Worm (Caenorhabditis elegans) whole organism, young adult: ENCODE results near the gene Y73F8A.5.
A peak's percentile ranks its signal among the peaks of the same experiment; 100 is the strongest.
"Not testable (repeated sequence)": the region's sequence is repeated elsewhere in the genome, so short reads cannot be mapped to it uniquely, and the experiment has no call there.

ENCODE experiments used
- B0261.1 ChIP-seq: sonication (generic microtip); optimal IDR thresholded peaks from 2 replicates; lab custom pipeline; 2016; ENCODE audit warnings: mild to moderate bottlenecking, missing genetic modification characterization, moderate library complexity, missing compliant biosample characterization
- F39B2.1 ChIP-seq: fragments of 200-800 bp; sonication (Bioruptor generic); IDR thresholded peaks from 2 replicates; pipeline ENCODE4 v1.3.6; 2022; ENCODE audit warnings: missing genetic modification reagents, missing genetic modification characterization, missing compliant biosample characterization
- F49E8.2 ChIP-seq: sonication (generic microtip); optimal IDR thresholded peaks from 3 replicates; lab custom pipeline; 2017; ENCODE audit warnings: missing genetic modification characterization, mild to moderate bottlenecking, missing compliant biosample characterization, antibody characterized with exemption, moderate library complexity; ENCODE audit not compliant: insufficient read depth
- F57A8.1 ChIP-seq: fragments of 200-800 bp; sonication (Bioruptor generic); optimal IDR thresholded peaks from 2 replicates; lab custom pipeline; 2018; ENCODE audit warnings: mild to moderate bottlenecking, missing genetic modification characterization, moderate library complexity, missing compliant biosample characterization
- F57C9.4 ChIP-seq: sonication (generic microtip); optimal IDR thresholded peaks from 2 replicates; lab custom pipeline; 2017; ENCODE audit warnings: mild to moderate bottlenecking, missing genetic modification characterization, missing compliant biosample characterization
- Y53F4B.3 ChIP-seq: fragments of 200-800 bp; sonication (Bioruptor generic); IDR thresholded peaks from 2 replicates; pipeline ENCODE4 v1.3.6; 2022; ENCODE audit warnings: missing genetic modification reagents, missing genetic modification characterization, missing compliant biosample characterization
- Y79H2A.3 ChIP-seq: fragments of 200-800 bp; sonication (Bioruptor generic); conservative IDR thresholded peaks from 2 replicates; pipeline ENCODE4 v1.3.6; 2022; ENCODE audit warnings: missing genetic modification reagents, missing genetic modification characterization, missing compliant biosample characterization
- ZK185.1 ChIP-seq: sonication (generic microtip); optimal IDR thresholded peaks from 2 replicates; lab custom pipeline; 2016; ENCODE audit warnings: mild to moderate bottlenecking, missing genetic modification characterization, missing compliant biosample characterization; ENCODE audit not compliant: poor library complexity, severe bottlenecking
- aptf-2 ChIP-seq: fragments of 200-800 bp; sonication (Bioruptor generic); conservative IDR thresholded peaks from 2 replicates; pipeline ENCODE4 v1.3.6; 2022; ENCODE audit warnings: missing genetic modification reagents, missing genetic modification characterization, missing compliant biosample characterization
- aptf-3 ChIP-seq: fragments of 200-800 bp; sonication (Bioruptor generic); IDR thresholded peaks from 2 replicates; pipeline ENCODE4 v1.3.6; 2022; ENCODE audit warnings: missing genetic modification characterization, missing compliant biosample characterization
- attf-3 ChIP-seq: fragments of 200-800 bp; sonication (Bioruptor generic); conservative IDR thresholded peaks from 2 replicates; pipeline ENCODE4 v1.3.6; 2022; ENCODE audit warnings: missing genetic modification reagents, missing genetic modification characterization, missing compliant biosample characterization
- attf-6 ChIP-seq: fragments of 200-800 bp; sonication (Bioruptor generic); IDR thresholded peaks from 2 replicates; pipeline ENCODE4 v1.3.6; 2022; ENCODE audit warnings: missing genetic modification reagents, missing genetic modification characterization, missing compliant biosample characterization
- bed-1 ChIP-seq: fragments of 200-800 bp; sonication (Bioruptor generic); IDR thresholded peaks from 2 replicates; pipeline ENCODE4 v1.3.6; 2022; ENCODE audit warnings: missing genetic modification reagents, missing genetic modification characterization, missing compliant biosample characterization
- cebp-2 ChIP-seq: fragments of 200-800 bp; sonication (Bioruptor generic); IDR thresholded peaks from 2 replicates; pipeline ENCODE4 v1.3.6; 2022; ENCODE audit warnings: missing genetic modification characterization, missing compliant biosample characterization
- ceh-79 ChIP-seq: sonication (generic microtip); optimal IDR thresholded peaks from 2 replicates; lab custom pipeline; 2017; ENCODE audit warnings: mild to moderate bottlenecking, missing genetic modification characterization, missing compliant biosample characterization
- die-1 ChIP-seq: sonication (generic microtip); optimal IDR thresholded peaks from 2 replicates; lab custom pipeline; 2016; ENCODE audit warnings: missing genotype, mild to moderate bottlenecking, missing genetic modification characterization, missing compliant biosample characterization
- dpl-1 ChIP-seq: fragments of 150-350 bp; optimal IDR thresholded peaks from 2 replicates; lab custom pipeline; 2014; ENCODE audit warnings: missing biosample characterization, missing genetic modification reagents, missing genetic modification characterization
- ekl-4 ChIP-seq: fragments of 200-800 bp; sonication (Bioruptor generic); IDR thresholded peaks from 2 replicates; pipeline ENCODE4 v1.3.6; 2022; ENCODE audit warnings: missing genetic modification reagents, missing genetic modification characterization, missing compliant biosample characterization
- gei-17 ChIP-seq: fragments of 200-800 bp; sonication (Bioruptor generic); optimal IDR thresholded peaks from 2 replicates; lab custom pipeline; 2018; ENCODE audit warnings: mild to moderate bottlenecking, missing genetic modification characterization, missing compliant biosample characterization
- hlh-26 ChIP-seq: fragments of 200-800 bp; sonication (Bioruptor generic); conservative IDR thresholded peaks from 2 replicates; pipeline ENCODE4 v1.3.6; 2022; ENCODE audit warnings: missing genetic modification reagents, missing genetic modification characterization, missing compliant biosample characterization
- hmg-1.2 ChIP-seq: fragments of 200-800 bp; sonication (Bioruptor generic); IDR thresholded peaks from 2 replicates; pipeline ENCODE4 v1.3.6; 2022; ENCODE audit warnings: missing genetic modification reagents, missing genetic modification characterization, missing compliant biosample characterization
- hmg-20 ChIP-seq: fragments of 200-800 bp; sonication (Bioruptor generic); IDR thresholded peaks from 2 replicates; pipeline ENCODE4 v1.3.6; 2022; ENCODE audit warnings: missing genetic modification reagents, missing genetic modification characterization, missing compliant biosample characterization
- lin-54 ChIP-seq: fragments of 200-800 bp; sonication (Bioruptor generic); optimal IDR thresholded peaks from 2 replicates; lab custom pipeline; 2018; ENCODE audit warnings: mild to moderate bottlenecking, missing genetic modification characterization, missing compliant biosample characterization
- mcd-1 ChIP-seq: fragments of 200-800 bp; sonication (Bioruptor generic); IDR thresholded peaks from 2 replicates; pipeline ENCODE4 v1.3.6; 2022; ENCODE audit warnings: missing genetic modification reagents, missing genetic modification characterization, missing compliant biosample characterization
- nfya-1 ChIP-seq: sonication (generic microtip); optimal IDR thresholded peaks from 2 replicates; lab custom pipeline; 2017; ENCODE audit warnings: antibody characterized with exemption, missing compliant biosample characterization, missing genetic modification characterization, borderline replicate concordance; ENCODE audit not compliant: insufficient read depth
- nfyb-1 ChIP-seq: fragments of 200-800 bp; sonication (Bioruptor generic); IDR thresholded peaks from 2 replicates; pipeline ENCODE4 v1.3.6; 2022; ENCODE audit warnings: missing genetic modification reagents, missing genetic modification characterization, missing compliant biosample characterization
- nhr-179 ChIP-seq: sonication (generic microtip); optimal IDR thresholded peaks from 2 replicates; lab custom pipeline; 2016; ENCODE audit warnings: mild to moderate bottlenecking, missing genetic modification characterization, missing compliant biosample characterization
- nhr-80 ChIP-seq: sonication (generic microtip); optimal IDR thresholded peaks from 2 replicates; lab custom pipeline; 2016; ENCODE audit warnings: missing genetic modification characterization, missing compliant biosample characterization
- pbrm-1 ChIP-seq: fragments of 200-800 bp; sonication (Bioruptor generic); IDR thresholded peaks from 2 replicates; pipeline ENCODE4 v1.3.6; 2022; ENCODE audit warnings: missing genetic modification reagents, missing genetic modification characterization, missing compliant biosample characterization
- pha-4 ChIP-seq: fragments of 150-350 bp; sonication (generic microtip); optimal IDR thresholded peaks from 2 replicates; lab custom pipeline; 2014; ENCODE audit warnings: missing biosample characterization, missing genetic modification reagents, missing genetic modification characterization
- rcor-1 ChIP-seq: fragments of 200-800 bp; sonication (Bioruptor generic); IDR thresholded peaks from 2 replicates; pipeline ENCODE4 v1.3.6; 2022; ENCODE audit warnings: missing genetic modification reagents, missing genetic modification characterization, missing compliant biosample characterization
- rec-8 ChIP-seq, 2 experiments: sonication (generic microtip); optimal IDR thresholded peaks; 2 replicates each; lab custom pipeline; 2016; ENCODE audit warnings: mild to moderate bottlenecking in 2 of 2, missing genetic modification characterization in 2 of 2, missing genetic modification reagents in 2 of 2, missing genotype in 2 of 2, missing biosample characterization in 1 of 2, missing compliant biosample characterization in 1 of 2, moderate library complexity in 1 of 2
- snpc-1.1 ChIP-seq: sonication (generic microtip); optimal IDR thresholded peaks from 2 replicates; lab custom pipeline; 2017; ENCODE audit warnings: missing genetic modification characterization, mild to moderate bottlenecking, missing compliant biosample characterization, antibody characterized with exemption, moderate library complexity, missing genotype, missing genetic modification reagents; ENCODE audit not compliant: insufficient read depth
- snpc-1.3 ChIP-seq: sonication (generic microtip); optimal IDR thresholded peaks from 2 replicates; lab custom pipeline; 2017; ENCODE audit warnings: missing genetic modification characterization, mild to moderate bottlenecking, missing compliant biosample characterization, antibody characterized with exemption, moderate library complexity, missing genotype, missing genetic modification reagents; ENCODE audit not compliant: insufficient read depth
- snpc-3.4 ChIP-seq: sonication (generic microtip); optimal IDR thresholded peaks from 2 replicates; lab custom pipeline; 2017; ENCODE audit warnings: missing genetic modification characterization, mild to moderate bottlenecking, missing compliant biosample characterization, antibody characterized with exemption, moderate library complexity, missing genotype, missing genetic modification reagents
- snpc-4 ChIP-seq, 5 experiments: fragments of 150-350 bp in 1 of 5; sonication (generic microtip) in 4 of 5; optimal IDR thresholded peaks; 2 replicates each; lab custom pipeline; 2014 to 2018; ENCODE audit warnings: missing genetic modification characterization in 5 of 5, missing biosample characterization in 3 of 5, antibody characterized with exemption in 2 of 5, mild to moderate bottlenecking in 2 of 5, missing compliant biosample characterization in 2 of 5, missing genotype in 2 of 5, moderate library complexity in 2 of 5, missing genetic modification reagents in 1 of 5
- tbp1 ChIP-seq: fragments of 200-800 bp; sonication (Bioruptor generic); optimal IDR thresholded peaks from 2 replicates; lab custom pipeline; 2018; ENCODE audit warnings: mild to moderate bottlenecking, missing genetic modification characterization, missing compliant biosample characterization
- unc-62 ChIP-seq: fragments of 150-350 bp; optimal IDR thresholded peaks from 2 replicates; lab custom pipeline; 2014; ENCODE audit warnings: missing biosample characterization, missing genetic modification reagents, missing genetic modification characterization
- zim-3 ChIP-seq: sonication (generic microtip); optimal IDR thresholded peaks from 2 replicates; lab custom pipeline; 2017; ENCODE audit warnings: mild to moderate bottlenecking, missing genetic modification characterization, moderate library complexity, missing compliant biosample characterization
- ztf-26 ChIP-seq: sonication (generic microtip); optimal IDR thresholded peaks from 2 replicates; lab custom pipeline; 2017; ENCODE audit warnings: missing genetic modification characterization, missing compliant biosample characterization
- ztf-28 ChIP-seq: fragments of 200-800 bp; sonication (Bioruptor generic); IDR thresholded peaks from 2 replicates; pipeline ENCODE4 v1.3.6; 2022; ENCODE audit warnings: missing genetic modification reagents, missing genetic modification characterization, missing compliant biosample characterization
- ztf-3 ChIP-seq: fragments of 200-800 bp; sonication (Bioruptor generic); optimal IDR thresholded peaks from 2 replicates; lab custom pipeline; 2018; ENCODE audit warnings: mild to moderate bottlenecking, missing genetic modification characterization, missing compliant biosample characterization

Y73F8A.5 gene

ce11 chrIV:15218107-15218657 is 41.5 kb upstream of the Y73F8A.5 start:
- TF ChIP-seq hmg-1.2 (GFP tag; lab: Robert Waterston, UW) (peak; percentile 5; the same call in 1 of the 2 replicates), cebp-2 (peak; percentile 80; the same call in 1 of the 2 replicates), pbrm-1 (GFP tag; lab: Robert Waterston, UW) (0 out of 2 replicates have a peak, but pooled peaks have one; percentile 31), snpc-4 (tag; optimal IDR thresholded peaks at IDR 0.05; lab: Kevin White, UChicago) (peak in 2 of 4 experiments; percentile 6 to 91), attf-6 (GFP tag; lab: Robert Waterston, UW) (peak; percentile 83; the same call in 1 of the 2 replicates)
- not testable (repeated sequence) for TF ChIP-seq snpc-4 (GFP tag; optimal IDR thresholded peaks at IDR 0.05; lab: Kevin White, UChicago)

ce11 chrIV:15220253-15220652 is 39.4 kb upstream of the Y73F8A.5 start, which contains the start of gene Y40H7A.11:
Gene Y40H7A.11, minus strand, starts transcription at chrIV:15220353.
- TF ChIP-seq zim-3 (tag; lab: Kevin White, UChicago) (no peak), cebp-2 (no peak), lin-54 (GFP tag; lab: Kevin White, UChicago) (no peak), pha-4 (no peak), Y79H2A.3 (no peak), hlh-26 (GFP tag; lab: Robert Waterston, UW) (no peak), die-1 (tag; lab: Kevin White, UChicago) (no peak), nfya-1 (tag; lab: Kevin White, UChicago) (no peak), ztf-3 (GFP tag; lab: Kevin White, UChicago) (no peak), rec-8 (tag; optimal IDR thresholded peaks at IDR 0.05; lab: Kevin White, UChicago) (no peak), hmg-20 (no peak), ztf-26 (tag; lab: Kevin White, UChicago) (no peak), Y53F4B.3 (GFP tag; lab: Robert Waterston, UW) (no peak), nfyb-1 (GFP tag; lab: Robert Waterston, UW) (no peak), dpl-1 (GFP tag; lab: Kevin White, UChicago) (no peak), mcd-1 (GFP tag; lab: Robert Waterston, UW) (no peak)

ce11 chrIV:15234272-15234671 is 25.4 kb upstream of the Y73F8A.5 start:
- peak; percentile 69 for TF ChIP-seq tbp1
- TF ChIP-seq pbrm-1 (GFP tag; lab: Robert Waterston, UW): peak; percentile 93
- no peak for TF ChIP-seq hlh-26 (GFP tag; lab: Robert Waterston, UW)
- no peak for TF ChIP-seq unc-62 (GFP tag; lab: Kevin White, UChicago)
- TF ChIP-seq bed-1 (GFP tag; lab: Robert Waterston, UW): no peak
- no peak for TF ChIP-seq ZK185.1 (tag; lab: Kevin White, UChicago)
- TF ChIP-seq dpl-1 (GFP tag; lab: Kevin White, UChicago): no peak
- no peak for TF ChIP-seq F39B2.1 (GFP tag; lab: Robert Waterston, UW)
- no peak for TF ChIP-seq gei-17 (GFP tag; lab: Kevin White, UChicago)
- TF ChIP-seq rcor-1 (GFP tag; lab: Robert Waterston, UW): peak; percentile 85
- 0 out of 2 replicates have a peak, but pooled peaks have one; percentile 28 for TF ChIP-seq ekl-4 (GFP tag; lab: Robert Waterston, UW)
- no peak for TF ChIP-seq ztf-28 (GFP tag; lab: Robert Waterston, UW)
- TF ChIP-seq aptf-2: no peak
- no peak for TF ChIP-seq nhr-80 (tag; lab: Kevin White, UChicago)
- peak; percentile 58 for TF ChIP-seq F49E8.2
- peak; percentile 100 for TF ChIP-seq attf-6 (GFP tag; lab: Robert Waterston, UW)
- TF ChIP-seq nhr-179 (tag; lab: Kevin White, UChicago): no peak
- TF ChIP-seq F57A8.1 (GFP tag; lab: Kevin White, UChicago): no peak
- peak; percentile 91 for TF ChIP-seq snpc-1.1 (tag; lab: Kevin White, UChicago)
- TF ChIP-seq F57C9.4: no peak
- peak; percentile 66 for TF ChIP-seq snpc-3.4 (tag; lab: Kevin White, UChicago)
- TF ChIP-seq B0261.1 (tag; lab: Kevin White, UChicago): no peak
- peak; percentile 52; the same call in 1 of the 2 replicates for TF ChIP-seq mcd-1 (GFP tag; lab: Robert Waterston, UW)
- no peak for TF ChIP-seq aptf-3 (GFP tag; lab: Robert Waterston, UW)
- TF ChIP-seq ceh-79 (tag; lab: Kevin White, UChicago): no peak
- TF ChIP-seq attf-3 (GFP tag; lab: Robert Waterston, UW): no peak
- TF ChIP-seq snpc-1.3 (tag; lab: Kevin White, UChicago): peak; percentile 81
